Fruit fly (Drosophila melanogaster) whole organism, pupa: Measurements from ENCODE around the gene Ugt302C1.

Source experiments
- CG13204 ChIP-seq: fragments of 200-800 bp; sonication (Bioruptor generic); optimal IDR thresholded peaks from 2 replicates; lab custom pipeline; 2018; ENCODE audit warnings: missing biosample characterization, mild to moderate bottlenecking, missing genetic modification characterization, moderate library complexity
- CG8301 ChIP-seq: fragments of 200-800 bp; sonication (Bioruptor generic); optimal IDR thresholded peaks from 2 replicates; lab custom pipeline; 2018; ENCODE audit warnings: missing biosample characterization, mild to moderate bottlenecking, missing genetic modification characterization

dm6 chr3R:11170146-11170545, 13.2 kb downstream of the Ugt302C1 start, which contains the start of gene Ugt35B1:
- TF ChIP-seq CG8301 (no peak), CG13204 (GFP tag; lab: Kevin White, UChicago) (no peak)
